Fruit fly (Drosophila melanogaster): ENCODE results near the gene CG32547.
A peak's percentile ranks its signal among the peaks of the same experiment; 100 is the strongest.

Gene CG32547

DNA sequence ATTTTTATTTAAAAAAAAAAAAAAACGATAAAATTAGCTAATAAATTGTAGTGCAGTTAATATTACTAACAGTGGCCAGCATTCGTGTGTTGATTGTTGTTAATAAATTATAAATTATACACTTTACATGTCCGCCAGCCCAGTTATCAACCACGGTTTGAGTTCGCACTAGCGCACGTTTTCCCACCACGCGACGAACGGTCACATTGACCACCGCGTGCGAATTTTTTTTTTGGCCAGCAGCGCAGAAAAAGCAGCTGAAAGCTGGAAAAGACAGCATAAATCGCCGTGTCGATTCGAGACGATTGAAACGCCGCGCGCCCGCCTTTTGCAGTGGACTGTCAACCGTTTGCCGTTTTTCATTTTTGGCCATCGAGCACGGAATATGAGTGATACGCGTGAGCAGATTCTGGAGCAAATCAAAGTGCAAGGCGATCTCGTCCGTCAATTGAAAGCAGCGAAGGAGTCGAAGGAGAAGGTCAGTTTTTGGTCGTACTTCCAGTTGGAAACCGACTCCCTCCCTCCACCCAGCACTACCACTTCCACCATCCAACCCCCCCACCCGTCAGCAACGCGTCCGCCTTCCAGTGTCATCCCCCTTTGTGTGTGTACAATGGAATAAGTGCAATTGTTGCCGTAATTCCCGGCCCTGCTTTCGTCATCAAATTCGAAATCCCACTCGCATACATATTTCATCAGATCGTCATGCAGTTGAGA lies 36.1 kb upstream of the CG32547 start, which contains the start of the genes Bx and HisRS (continued):
- TF ChIP-seq Chrac-16 (GFP tag; optimal IDR thresholded peaks at IDR 0.05) (no peak), Oaz (GFP tag; IDR thresholded peaks at IDR 0.05) (no peak), CG1602 (GFP tag; optimal IDR thresholded peaks at IDR 0.05) (no peak), D (optimal IDR thresholded peaks at IDR 0.05) (peak; percentile 74), D (GFP tag; optimal IDR thresholded peaks at IDR 0.05) (no peak), CG12071 (GFP tag; optimal IDR thresholded peaks at IDR 0.05) (no peak), prd (optimal IDR thresholded peaks at IDR 0.05) (no peak), prd (GFP tag; IDR thresholded peaks at IDR 0.05) (no peak), jigr1 (GFP tag; IDR thresholded peaks at IDR 0.05) (no peak), ab (GFP tag; optimal IDR thresholded peaks at IDR 0.05) (no peak), lbe (GFP tag; optimal IDR thresholded peaks at IDR 0.05) (no peak), chinmo (GFP tag; IDR thresholded peaks at IDR 0.05; ENCODE audit: partially characterized antibody) (no peak), CG17359 (tag; optimal IDR thresholded peaks at IDR 0.05) (no peak), chm (GFP tag; IDR thresholded peaks at IDR 0.05) (no peak), CG6254 (GFP tag; optimal IDR thresholded peaks at IDR 0.05) (no peak), Six4 (GFP tag; optimal IDR thresholded peaks at IDR 0.05) (no peak), Atf3 (GFP tag; optimal IDR thresholded peaks at IDR 0.05) (no peak), az2 (GFP tag; optimal IDR thresholded peaks at IDR 0.05) (no peak), Abd-B (GFP tag; optimal IDR thresholded peaks at IDR 0.05) (peak; percentile 19), Nf-YB (GFP tag; optimal IDR thresholded peaks at IDR 0.05) (no peak), CG14050 (GFP tag; IDR thresholded peaks at IDR 0.05) (no peak), chif (GFP tag; optimal IDR thresholded peaks at IDR 0.05) (no peak), CG12744 (GFP tag; optimal IDR thresholded peaks at IDR 0.05) (no peak), CG13424 (tag; optimal IDR thresholded peaks at IDR 0.05) (no peak), CG3847 (GFP tag; IDR thresholded peaks at IDR 0.05) (peak; percentile 62), Dad (GFP tag; optimal IDR thresholded peaks at IDR 0.05) (no peak), CG18764 (GFP tag; optimal IDR thresholded peaks at IDR 0.05) (no peak), pzg (GFP tag; optimal IDR thresholded peaks at IDR 0.05) (peak; percentile 79), CG2120 (GFP tag; optimal IDR thresholded peaks at IDR 0.05) (peak; percentile 16), Ets65A (GFP tag) (no peak), CG8944 (GFP tag; optimal IDR thresholded peaks at IDR 0.05) (no peak), CG8089 (GFP tag; optimal IDR thresholded peaks at IDR 0.05) (no peak), Fer2 (tag; optimal IDR thresholded peaks at IDR 0.05) (no peak), sqz (GFP tag; optimal IDR thresholded peaks at IDR 0.05) (peak; percentile 94), hbn (GFP tag; IDR thresholded peaks at IDR 0.05; ENCODE audit: partially characterized antibody) (no peak), bowl (GFP tag; IDR thresholded peaks at IDR 0.05) (no peak), CG5245 (GFP tag; optimal IDR thresholded peaks at IDR 0.05) (no peak), gem (tag; optimal IDR thresholded peaks at IDR 0.05) (no peak), CG11695 (GFP tag; IDR thresholded peaks at IDR 0.05) (no peak), mld (GFP tag; IDR thresholded peaks at IDR 0.05; ENCODE audit: partially characterized antibody) (no peak), Hmr (GFP tag; optimal IDR thresholded peaks at IDR 0.05) (peak; percentile 38), CG11696 (GFP tag; IDR thresholded peaks at IDR 0.05) (no peak), CG4424 (GFP tag; optimal IDR thresholded peaks at IDR 0.05) (no peak), CG33557 (GFP tag; optimal IDR thresholded peaks at IDR 0.05) (no peak), trh (GFP tag; optimal IDR thresholded peaks at IDR 0.05) (no peak), stwl (tag; optimal IDR thresholded peaks at IDR 0.05) (peak; percentile 41), H2.0 (GFP tag; IDR thresholded peaks at IDR 0.05) (no peak), CG4617 (GFP tag; optimal IDR thresholded peaks at IDR 0.05; ENCODE audit: borderline replicate concordance) (peak; percentile 1), abd-A (tag; optimal IDR thresholded peaks at IDR 0.05) (no peak), slou (GFP tag; optimal IDR thresholded peaks at IDR 0.05) (no peak), pros (GFP tag; optimal IDR thresholded peaks at IDR 0.05) (peak; percentile 29)

All from whole organism, embryonic.